Worm (Caenorhabditis elegans): Measurements from ENCODE around the gene fbxa-31.
"Not testable (repeated sequence)": the region's sequence is repeated elsewhere in the genome, so short reads cannot be mapped to it uniquely, and the experiment has no call there.

fbxa-31 gene

DNA sequence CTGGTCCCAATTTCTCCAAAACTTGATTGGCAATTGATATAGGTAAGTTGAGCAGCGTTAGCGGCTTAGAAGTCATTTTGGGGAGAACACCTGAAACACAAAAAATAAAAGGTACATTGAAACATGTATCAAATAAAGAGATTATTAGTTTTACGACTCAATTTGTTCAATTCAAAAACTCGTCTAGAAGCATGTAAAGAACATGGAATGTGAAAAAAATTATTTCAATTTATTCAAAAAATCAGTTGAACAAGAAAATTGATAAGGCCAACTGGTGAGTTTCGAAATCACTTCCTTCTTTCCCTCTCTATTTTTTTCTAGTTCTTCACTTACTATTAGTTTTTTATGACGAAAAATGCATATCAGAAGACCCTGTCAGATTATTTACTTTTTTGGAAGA, 4.3 kb upstream of the fbxa-31 start, which contains the start of gene fbxa-30:
fbxa-30 (minus strand) TSS at position 101 of the 400 bp plus-strand sequence.
- no peak for TF ChIP-seq nhr-28 (tag; optimal IDR thresholded peaks at IDR 0.05)
- no peak for TF ChIP-seq eor-1 (tag; optimal IDR thresholded peaks at IDR 0.05)
- TF ChIP-seq pha-4 (tag; optimal IDR thresholded peaks at IDR 0.05), result no peak
- no peak for TF ChIP-seq ceh-9 (tag; optimal IDR thresholded peaks at IDR 0.05)
- TF ChIP-seq elt-2 (tag; optimal IDR thresholded peaks at IDR 0.05), result peak; percentile 6
- no peak for TF ChIP-seq nhr-23 (tag; optimal IDR thresholded peaks at IDR 0.05)

DNA sequence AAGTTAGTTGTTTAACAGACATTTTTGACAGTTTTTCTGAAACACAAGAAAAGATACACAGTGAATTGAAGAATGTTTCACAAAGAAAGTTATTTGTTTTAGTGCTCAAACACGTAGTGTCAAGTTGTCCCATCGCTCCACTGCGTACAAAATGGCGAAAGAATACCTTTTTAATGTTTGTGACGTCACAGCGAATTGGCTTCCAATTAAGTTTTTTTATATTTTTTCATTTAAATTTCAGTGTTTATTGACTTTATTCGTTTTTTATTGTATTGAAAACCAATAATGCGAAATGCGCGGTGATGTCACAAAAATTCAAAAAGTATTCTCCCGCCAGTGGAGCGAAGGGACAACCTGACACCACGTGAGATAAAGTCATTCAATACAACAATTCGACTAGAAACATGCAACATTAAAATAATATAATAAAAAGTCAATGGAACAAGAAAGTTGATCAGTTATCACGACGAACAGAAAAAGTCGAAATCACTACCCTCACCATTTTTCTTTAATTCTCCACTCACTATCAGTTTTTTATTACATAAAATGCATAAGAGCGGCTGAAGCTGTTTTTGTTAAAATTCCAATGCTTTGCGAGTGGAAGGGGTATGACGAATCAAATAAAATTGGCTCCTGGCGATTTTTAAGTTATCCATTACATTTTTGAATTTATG, 2.6 kb upstream of the fbxa-31 start, which contains the start of gene fbxa-29:
fbxa-29 (minus strand) TSS at position 51 of the 674 bp plus-strand sequence.
- no peak for TF ChIP-seq tbx-2 (tag; optimal IDR thresholded peaks at IDR 0.05)
- TF ChIP-seq pqm-1 (tag; optimal IDR thresholded peaks at IDR 0.05), result peak; percentile 58
- peak; percentile 72 for TF ChIP-seq elt-2 (tag; optimal IDR thresholded peaks at IDR 0.05)

DNA sequence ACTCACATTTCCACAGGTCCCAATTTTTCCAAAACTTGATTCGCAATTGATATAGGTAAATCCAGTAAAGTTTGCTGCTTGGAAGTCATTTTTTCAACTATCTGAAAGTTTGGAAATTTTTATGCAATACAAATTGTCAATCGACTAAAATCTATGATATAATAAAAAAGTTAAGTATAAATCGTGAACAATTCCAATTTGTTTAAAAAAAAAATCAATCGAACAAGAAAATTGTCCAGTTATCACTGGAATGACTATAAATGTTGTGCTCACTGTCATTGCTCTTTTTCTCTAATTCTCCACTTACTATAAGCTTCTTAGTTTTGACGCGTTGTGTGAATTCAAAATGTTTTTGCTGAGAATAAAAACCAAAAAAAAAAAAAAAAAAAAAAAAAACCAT, 2.1 kb downstream of the fbxa-31 start, which contains the start of gene fbxa-32:
fbxa-32 (minus strand) TSS at position 101 of the 400 bp plus-strand sequence.
- no peak for TF ChIP-seq pqm-1 (tag; optimal IDR thresholded peaks at IDR 0.05)
- no peak for TF ChIP-seq ceh-9 (tag; optimal IDR thresholded peaks at IDR 0.05)
- TF ChIP-seq unc-39 (tag; optimal IDR thresholded peaks at IDR 0.05), result no peak
- TF ChIP-seq snpc-4 (tag; optimal IDR thresholded peaks at IDR 0.05), result no peak
- TF ChIP-seq unc-62 (GFP tag; optimal IDR thresholded peaks at IDR 0.05), result no peak
- no peak for TF ChIP-seq sea-2 (GFP tag; optimal IDR thresholded peaks at IDR 0.05)
- TF ChIP-seq lin-15B (tag; optimal IDR thresholded peaks at IDR 0.05), result no peak
- no peak for TF ChIP-seq fkh-2 (tag; optimal IDR thresholded peaks at IDR 0.05)
- no peak for TF ChIP-seq nhr-67 (tag; optimal IDR thresholded peaks at IDR 0.05)
- no peak for TF ChIP-seq nhr-25 (tag; optimal IDR thresholded peaks at IDR 0.05)
- TF ChIP-seq ceh-82 (tag; optimal IDR thresholded peaks at IDR 0.05), result no peak
- TF ChIP-seq nhr-11 (tag; optimal IDR thresholded peaks at IDR 0.05), result no peak
- TF ChIP-seq elt-2 (tag; optimal IDR thresholded peaks at IDR 0.05), result peak; percentile 57
- TF ChIP-seq ZK546.5 (tag; optimal IDR thresholded peaks at IDR 0.05), result no peak
- TF ChIP-seq nhr-12 (tag; optimal IDR thresholded peaks at IDR 0.05), result no peak
- TF ChIP-seq pha-4 (tag; optimal IDR thresholded peaks at IDR 0.05), result peak; percentile 14
- TF ChIP-seq fkh-10 (GFP tag; optimal IDR thresholded peaks at IDR 0.05), result no peak

DNA sequence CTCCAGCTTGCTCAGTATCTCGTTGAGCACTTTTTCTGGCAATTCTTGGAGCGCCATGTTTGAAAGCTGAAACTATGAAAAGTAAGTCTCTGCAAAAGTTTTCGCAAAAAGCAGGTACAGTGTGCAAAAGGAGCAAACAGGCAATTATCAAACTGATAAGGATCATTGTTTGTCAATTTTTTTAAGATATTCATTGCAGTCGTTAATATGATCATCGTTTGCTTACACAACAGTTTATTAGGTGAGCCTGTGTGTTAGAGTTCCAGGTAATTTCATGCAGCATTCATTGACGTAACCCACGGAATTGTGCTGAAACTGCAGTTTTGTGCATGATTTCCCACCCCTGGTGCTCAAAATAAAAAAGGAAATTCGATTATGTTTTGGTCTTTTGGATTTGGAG, 4.4 kb downstream of the fbxa-31 start, which contains the start of gene fbxa-151:
fbxa-151 (minus strand) TSS at position 101 of the 400 bp plus-strand sequence.
- TF ChIP-seq skn-1, fos-1, nhr-28 (tag; optimal IDR thresholded peaks at IDR 0.05): not testable (repeated sequence)

DNA sequence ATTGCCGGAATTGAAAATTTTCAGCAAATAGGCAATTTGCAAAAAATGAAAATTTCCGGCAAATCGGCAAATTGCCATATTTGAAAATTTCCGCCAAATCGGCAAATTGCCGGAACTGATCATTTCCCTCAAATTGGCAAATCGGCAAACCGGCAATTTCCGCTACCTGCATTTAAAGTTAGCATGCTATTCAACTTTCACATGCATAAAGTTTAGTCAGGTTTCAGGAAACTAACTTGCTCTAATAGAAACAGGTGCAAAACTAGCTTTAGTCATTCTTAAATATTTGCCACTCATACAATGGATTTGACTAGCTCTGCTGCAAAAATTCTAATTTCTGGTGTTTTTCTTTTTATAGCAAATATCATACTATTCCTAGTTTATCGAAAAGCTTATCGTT, 7.5 kb downstream of the fbxa-31 start, which contains the start of gene srz-9:
srz-9 (plus strand) TSS at position 301 of the 400 bp plus-strand sequence.
- not testable (repeated sequence) for TF ChIP-seq lsy-12, mdl-1, aly-2 (tag; optimal IDR thresholded peaks at IDR 0.05)

DNA sequence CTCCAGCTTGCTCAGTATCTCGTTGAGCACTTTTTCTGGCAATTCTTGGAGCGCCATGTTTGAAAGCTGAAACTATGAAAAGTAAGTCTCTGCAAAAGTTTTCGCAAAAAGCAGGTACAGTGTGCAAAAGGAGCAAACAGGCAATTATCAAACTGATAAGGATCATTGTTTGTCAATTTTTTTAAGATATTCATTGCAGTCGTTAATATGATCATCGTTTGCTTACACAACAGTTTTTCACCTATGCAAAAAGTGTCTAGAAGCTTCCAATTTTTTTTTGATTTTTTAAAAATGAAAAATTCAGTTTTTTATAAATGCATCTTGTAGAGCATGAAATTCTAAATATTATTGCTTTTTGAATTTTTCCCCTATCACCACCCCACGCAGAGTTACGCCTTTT, 12.9 kb downstream of the fbxa-31 start, which contains the start of gene fbxa-78:
fbxa-78 (minus strand) TSS at position 101 of the 400 bp plus-strand sequence.
- TF ChIP-seq nhr-67, ceh-9, elt-3 (tag; optimal IDR thresholded peaks at IDR 0.05): not testable (repeated sequence)

DNA sequence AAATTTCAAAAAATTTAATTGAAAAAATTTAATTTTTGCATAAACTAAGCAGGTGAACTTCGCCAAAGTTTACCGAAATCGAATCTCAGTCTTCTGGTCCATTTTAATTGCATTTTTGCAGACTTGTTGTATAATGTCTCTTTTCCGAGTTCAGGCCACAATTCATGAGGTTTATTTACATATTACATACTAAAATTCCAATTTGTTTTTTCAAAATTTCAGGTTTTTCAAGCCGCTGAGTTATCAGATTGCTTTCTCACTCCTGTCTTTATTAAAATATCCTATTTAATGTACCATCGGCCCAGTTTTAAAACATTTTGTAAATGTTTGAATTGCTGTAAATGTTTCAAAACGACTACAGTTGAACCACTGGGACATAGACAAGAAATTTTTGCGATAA, 14.7 kb downstream of the fbxa-31 start, which contains the start of gene fbxa-208:
fbxa-208 (plus strand) TSS at position 301 of the 400 bp plus-strand sequence.
- TF ChIP-seq nhr-237 (tag; optimal IDR thresholded peaks at IDR 0.05); nfya-1 (tag; optimal IDR thresholded peaks at IDR 0.05; ENCODE audit: insufficient read depth); elt-1 (tag; optimal IDR thresholded peaks at IDR 0.05): not testable (repeated sequence)

Measured in whole organism, L3 larva.